Worm (Caenorhabditis elegans) whole organism, L4 larva: ENCODE results near the gene T07A9.12.

Source experiments
- F37D6.2 ChIP-seq: sonication (generic microtip); optimal IDR thresholded peaks from 2 replicates; lab custom pipeline; 2016; ENCODE audit warnings: mild to moderate bottlenecking, missing genetic modification characterization, missing compliant biosample characterization
- F49E8.2 ChIP-seq: sonication (generic microtip); optimal IDR thresholded peaks from 2 replicates; lab custom pipeline; 2016; ENCODE audit warnings: missing compliant biosample characterization, mild to moderate bottlenecking, missing genetic modification characterization, borderline replicate concordance
- T20F7.1 ChIP-seq: fragments of 200-800 bp; sonication (Bioruptor generic); optimal IDR thresholded peaks from 2 replicates; lab custom pipeline; 2018; ENCODE audit warnings: mild to moderate bottlenecking, missing genetic modification characterization, missing compliant biosample characterization
- Y48G9A.11 ChIP-seq: fragments of 200-800 bp; sonication (Bioruptor generic); IDR thresholded peaks from 2 replicates; pipeline ENCODE4 v1.3.6; 2022; ENCODE audit warnings: missing genetic modification reagents, missing genetic modification characterization, missing compliant biosample characterization
- Y75B8A.6 ChIP-seq: fragments of 200-800 bp; sonication (Bioruptor generic); IDR thresholded peaks from 2 replicates; pipeline ENCODE4 v1.3.6; 2022; ENCODE audit warnings: missing genetic modification reagents, missing genetic modification characterization, missing compliant biosample characterization
- ZK337.2 ChIP-seq: fragments of 200-800 bp; sonication (Bioruptor generic); IDR thresholded peaks from 2 replicates; pipeline ENCODE4 v1.3.6; 2022; ENCODE audit warnings: missing genetic modification reagents, missing genetic modification characterization, missing compliant biosample characterization
- ceh-20 ChIP-seq: fragments of 200-800 bp; sonication (Bioruptor generic); IDR thresholded peaks from 2 replicates; pipeline ENCODE4 v1.3.6; 2022; ENCODE audit warnings: missing genetic modification reagents, missing genetic modification characterization, missing compliant biosample characterization
- ceh-28 ChIP-seq: fragments of 150-350 bp; optimal IDR thresholded peaks from 2 replicates; lab custom pipeline; 2014; ENCODE audit warnings: missing biosample characterization, missing genetic modification reagents, missing genetic modification characterization
- ceh-62 ChIP-seq: sonication (generic microtip); optimal IDR thresholded peaks from 2 replicates; lab custom pipeline; 2017; ENCODE audit warnings: missing biosample characterization, missing genetic modification characterization
- ceh-82 ChIP-seq: sonication (generic microtip); optimal IDR thresholded peaks from 2 replicates; lab custom pipeline; 2017; ENCODE audit warnings: missing biosample characterization, missing genetic modification characterization
- daf-12 ChIP-seq: fragments of 150-350 bp; optimal IDR thresholded peaks from 2 replicates; lab custom pipeline; 2014; ENCODE audit warnings: missing biosample characterization, missing genetic modification reagents, missing genetic modification characterization
- daf-16 ChIP-seq, 3 experiments: sonication (generic microtip); optimal IDR thresholded peaks; 2 replicates each; lab custom pipeline; 2016 to 2017; ENCODE audit warnings: missing genetic modification characterization in 3 of 3, missing genetic modification reagents in 3 of 3, mild to moderate bottlenecking in 2 of 3, missing compliant biosample characterization in 2 of 3, missing biosample characterization in 1 of 3, moderate library complexity in 1 of 3
- dmd-6 ChIP-seq: fragments of 200-800 bp; sonication (Bioruptor generic); IDR thresholded peaks from 2 replicates; pipeline ENCODE4 v1.3.6; 2022; ENCODE audit warnings: missing genetic modification reagents, missing genetic modification characterization, missing compliant biosample characterization
- duxl-1 ChIP-seq: sonication (generic microtip); optimal IDR thresholded peaks from 2 replicates; lab custom pipeline; 2016; ENCODE audit warnings: mild to moderate bottlenecking, missing genetic modification characterization, moderate library complexity, missing compliant biosample characterization; ENCODE audit not compliant: poor library complexity
- dve-1 ChIP-seq: sonication (generic microtip); optimal IDR thresholded peaks from 2 replicates; lab custom pipeline; 2017; ENCODE audit warnings: antibody characterized with exemption, mild to moderate bottlenecking, missing genetic modification characterization, missing compliant biosample characterization; ENCODE audit not compliant: insufficient read depth
- egl-43 ChIP-seq: fragments of 200-800 bp; sonication (Bioruptor generic); IDR thresholded peaks from 2 replicates; pipeline ENCODE4 v1.3.6; 2022; ENCODE audit warnings: missing genetic modification reagents, missing genetic modification characterization, missing compliant biosample characterization
- fos-1 ChIP-seq: fragments of 150-350 bp; optimal IDR thresholded peaks from 2 replicates; lab custom pipeline; 2014; ENCODE audit warnings: missing biosample characterization, missing genetic modification characterization
- hlh-11 ChIP-seq: fragments of 200-800 bp; sonication (Bioruptor generic); optimal IDR thresholded peaks from 2 replicates; lab custom pipeline; 2018; ENCODE audit warnings: mild to moderate bottlenecking, missing genetic modification characterization, missing compliant biosample characterization
- hmg-1.1 ChIP-seq: fragments of 200-800 bp; sonication (Bioruptor generic); IDR thresholded peaks from 2 replicates; pipeline ENCODE4 v1.3.6; 2022; ENCODE audit warnings: missing genetic modification reagents, missing genetic modification characterization, missing compliant biosample characterization
- lim-7 ChIP-seq: fragments of 200-800 bp; sonication (Bioruptor generic); IDR thresholded peaks from 2 replicates; pipeline ENCODE4 v1.3.6; 2022; ENCODE audit warnings: missing genetic modification characterization, missing compliant biosample characterization
- lin-1 ChIP-seq: fragments of 200-800 bp; sonication (Bioruptor generic); IDR thresholded peaks from 2 replicates; pipeline ENCODE4 v1.3.6; 2022; ENCODE audit warnings: missing genetic modification reagents, missing genetic modification characterization, missing compliant biosample characterization
- lin-13 ChIP-seq: fragments of 150-350 bp; optimal IDR thresholded peaks from 2 replicates; lab custom pipeline; 2014; ENCODE audit warnings: missing biosample characterization, missing genetic modification reagents, missing genetic modification characterization
- lin-29 ChIP-seq: fragments of 200-800 bp; sonication (Bioruptor generic); IDR thresholded peaks from 2 replicates; pipeline ENCODE4 v1.3.6; 2022; ENCODE audit warnings: missing genetic modification reagents, missing genetic modification characterization, missing compliant biosample characterization
- lir-3 ChIP-seq: sonication (generic microtip); optimal IDR thresholded peaks from 2 replicates; lab custom pipeline; 2016; ENCODE audit warnings: mild to moderate bottlenecking, missing genetic modification characterization, missing compliant biosample characterization
- mdt-29 ChIP-seq: fragments of 200-800 bp; sonication (Bioruptor generic); IDR thresholded peaks from 2 replicates; pipeline ENCODE4 v1.3.6; 2022; ENCODE audit warnings: missing genetic modification reagents, missing genetic modification characterization, missing compliant biosample characterization
- mes-2 ChIP-seq: sonication (generic microtip); optimal IDR thresholded peaks from 2 replicates; lab custom pipeline; 2016; ENCODE audit warnings: missing genotype, mild to moderate bottlenecking, missing genetic modification characterization, missing compliant biosample characterization; ENCODE audit not compliant: poor library complexity, severe bottlenecking
- mxl-3 ChIP-seq: fragments of 200-800 bp; sonication (Bioruptor generic); optimal IDR thresholded peaks from 2 replicates; lab custom pipeline; 2018; ENCODE audit warnings: mild to moderate bottlenecking, missing genetic modification characterization, missing compliant biosample characterization
- nhr-111 ChIP-seq: fragments of 200-800 bp; sonication (Bioruptor generic); optimal IDR thresholded peaks from 2 replicates; lab custom pipeline; 2018; ENCODE audit warnings: mild to moderate bottlenecking, missing genetic modification characterization, missing compliant biosample characterization
- nhr-237 ChIP-seq: sonication (generic microtip); optimal IDR thresholded peaks from 2 replicates; lab custom pipeline; 2017; ENCODE audit warnings: missing biosample characterization, missing genetic modification characterization
- nhr-25 ChIP-seq: sonication (generic microtip); optimal IDR thresholded peaks from 2 replicates; lab custom pipeline; 2017; ENCODE audit warnings: missing genetic modification characterization, mild to moderate bottlenecking, missing compliant biosample characterization, antibody characterized with exemption, moderate library complexity, borderline replicate concordance; ENCODE audit not compliant: insufficient read depth
- nhr-28 ChIP-seq: fragments of 150-350 bp; optimal IDR thresholded peaks from 2 replicates; lab custom pipeline; 2014; ENCODE audit warnings: missing biosample characterization, missing genetic modification characterization
- nhr-42 ChIP-seq: fragments of 200-800 bp; sonication (Bioruptor generic); IDR thresholded peaks from 2 replicates; pipeline ENCODE4 v1.3.6; 2022; ENCODE audit warnings: missing genetic modification characterization, missing compliant biosample characterization
- nhr-48 ChIP-seq: sonication (generic microtip); optimal IDR thresholded peaks from 2 replicates; lab custom pipeline; 2016; ENCODE audit warnings: mild to moderate bottlenecking, missing genetic modification characterization, missing compliant biosample characterization
- nhr-6 ChIP-seq: fragments of 150-350 bp; optimal IDR thresholded peaks from 2 replicates; lab custom pipeline; 2014; ENCODE audit warnings: missing biosample characterization, missing genetic modification characterization
- nhr-76 ChIP-seq: fragments of 150-350 bp; optimal IDR thresholded peaks from 2 replicates; lab custom pipeline; 2014; ENCODE audit warnings: missing biosample characterization, missing genetic modification characterization
- nhr-77 ChIP-seq: fragments of 150-350 bp; optimal IDR thresholded peaks from 2 replicates; lab custom pipeline; 2014; ENCODE audit warnings: missing biosample characterization, missing genetic modification characterization
- pqm-1 ChIP-seq: sonication (generic microtip); optimal IDR thresholded peaks from 2 replicates; lab custom pipeline; 2017; ENCODE audit warnings: missing biosample characterization, missing genetic modification characterization
- rbr-2 ChIP-seq: sonication (generic microtip); optimal IDR thresholded peaks from 2 replicates; lab custom pipeline; 2016; ENCODE audit warnings: missing genotype, missing genetic modification characterization, missing compliant biosample characterization
- saeg-2 ChIP-seq: fragments of 200-800 bp; sonication (Bioruptor generic); IDR thresholded peaks from 2 replicates; pipeline ENCODE4 v1.3.6; 2022; ENCODE audit warnings: missing genetic modification reagents, missing genetic modification characterization, missing compliant biosample characterization
- sdz-12 ChIP-seq: fragments of 200-800 bp; sonication (Bioruptor generic); optimal IDR thresholded peaks from 2 replicates; lab custom pipeline; 2018; ENCODE audit warnings: mild to moderate bottlenecking, missing genetic modification characterization, missing compliant biosample characterization
- skn-1 ChIP-seq: fragments of 150-350 bp; optimal IDR thresholded peaks from 2 replicates; lab custom pipeline; 2014; ENCODE audit warnings: missing biosample characterization, missing genetic modification characterization
- snpc-1.2 ChIP-seq: fragments of 200-800 bp; sonication (Bioruptor generic); IDR thresholded peaks from 2 replicates; pipeline ENCODE4 v1.3.6; 2022; ENCODE audit warnings: missing genetic modification reagents, missing genetic modification characterization, missing compliant biosample characterization
- snpc-4 ChIP-seq: fragments of 150-350 bp; optimal IDR thresholded peaks from 2 replicates; lab custom pipeline; 2014; ENCODE audit warnings: missing biosample characterization, missing genetic modification characterization
- spr-3 ChIP-seq: fragments of 200-800 bp; sonication (Bioruptor generic); optimal IDR thresholded peaks from 2 replicates; lab custom pipeline; 2018; ENCODE audit warnings: mild to moderate bottlenecking, missing genetic modification characterization, missing compliant biosample characterization
- tra-1 ChIP-seq: fragments of 200-800 bp; sonication (Bioruptor generic); IDR thresholded peaks from 2 replicates; pipeline ENCODE4 v1.3.6; 2022; ENCODE audit warnings: missing genetic modification reagents, missing genetic modification characterization, missing compliant biosample characterization
- zip-11 ChIP-seq: fragments of 200-800 bp; sonication (Bioruptor generic); IDR thresholded peaks from 2 replicates; pipeline ENCODE4 v1.3.6; 2022; ENCODE audit warnings: missing genetic modification characterization, missing compliant biosample characterization
- zip-2 ChIP-seq: fragments of 150-350 bp; optimal IDR thresholded peaks from 2 replicates; lab custom pipeline; 2014; ENCODE audit warnings: missing biosample characterization, missing genetic modification characterization
- ztf-7 ChIP-seq: fragments of 150-350 bp; optimal IDR thresholded peaks from 2 replicates; lab custom pipeline; 2014; ENCODE audit warnings: missing biosample characterization, missing genetic modification characterization

The T07A9.12 gene

ce11 chrIV:440509-440908 lies 29.8 kb downstream of the T07A9.12 start, which contains the start of gene hum-8 (continued):
- no peak for TF ChIP-seq duxl-1 (tag; lab: Kevin White, UChicago)
- TF ChIP-seq lin-1 (GFP tag; lab: Robert Waterston, UW) = no peak
- no peak for TF ChIP-seq nhr-111 (GFP tag; lab: Kevin White, UChicago)
- no peak for TF ChIP-seq mxl-3 (GFP tag; lab: Kevin White, UChicago)
- no peak for TF ChIP-seq snpc-4 (tag; lab: Kevin White, UChicago)
- TF ChIP-seq nhr-76 (tag; lab: Kevin White, UChicago) = no peak
- TF ChIP-seq spr-3 (GFP tag; lab: Kevin White, UChicago) = no peak
- no peak for TF ChIP-seq egl-43
- no peak for TF ChIP-seq lin-13 (GFP tag; lab: Kevin White, UChicago)
- no peak for TF ChIP-seq ceh-28 (tag; lab: Kevin White, UChicago)
- no peak for TF ChIP-seq sdz-12 (GFP tag; lab: Kevin White, UChicago)
- no peak for TF ChIP-seq daf-16 (GFP tag; optimal IDR thresholded peaks at IDR 0.05; lab: Kevin White, UChicago)
- peak; percentile 91 for TF ChIP-seq daf-16 (tag; optimal IDR thresholded peaks at IDR 0.05; lab: Kevin White, UChicago)
- TF ChIP-seq rbr-2 = no peak
- TF ChIP-seq nhr-6 = no peak

ce11 chrIV:443622-444021 lies 33.0 kb downstream of the T07A9.12 start, which contains the start of gene mrpl-55:
Gene mrpl-55 (plus strand): TSS chrIV:443985.
- TF ChIP-seq ceh-28 (tag; lab: Kevin White, UChicago) = peak; percentile 6
- TF ChIP-seq spr-3 (GFP tag; lab: Kevin White, UChicago) = no peak
- TF ChIP-seq dve-1 (tag; lab: Kevin White, UChicago) = peak; percentile 83
- no peak for TF ChIP-seq nhr-76 (tag; lab: Kevin White, UChicago)
- peak; percentile 56 for TF ChIP-seq F37D6.2
- no peak for TF ChIP-seq skn-1 (tag; lab: Kevin White, UChicago)
- peak; percentile 62 for TF ChIP-seq hlh-11 (tag; lab: Kevin White, UChicago)
- peak; percentile 82 for TF ChIP-seq rbr-2
- no peak for TF ChIP-seq sdz-12 (GFP tag; lab: Kevin White, UChicago)
- no peak for TF ChIP-seq F49E8.2 (tag; lab: Kevin White, UChicago)
- no peak for TF ChIP-seq ceh-62 (tag; lab: Kevin White, UChicago)
- peak; percentile 81 for TF ChIP-seq T20F7.1
- TF ChIP-seq ZK337.2 (GFP tag; lab: Robert Waterston, UW) = no peak
- peak; percentile 72 for TF ChIP-seq lin-29 (GFP tag; lab: Robert Waterston, UW)
- peak; percentile 24 for TF ChIP-seq nhr-25
- TF ChIP-seq ztf-7 (tag; lab: Kevin White, UChicago) = peak; percentile 31
- no peak for TF ChIP-seq lim-7
- no peak for TF ChIP-seq fos-1 (tag; lab: Kevin White, UChicago)
- TF ChIP-seq zip-2 (tag; lab: Kevin White, UChicago) = no peak
- no peak for TF ChIP-seq zip-11 (GFP tag; lab: Robert Waterston, UW)
- TF ChIP-seq ceh-82 (tag; lab: Kevin White, UChicago) = no peak
- no peak for TF ChIP-seq nhr-237 (tag; lab: Kevin White, UChicago)
- TF ChIP-seq pqm-1 (tag; lab: Kevin White, UChicago) = no peak
- peak; percentile 94 for TF ChIP-seq mes-2 (tag; lab: Kevin White, UChicago)
- TF ChIP-seq Y75B8A.6 (GFP tag; lab: Robert Waterston, UW) = no peak
- no peak for TF ChIP-seq nhr-42
- no peak for TF ChIP-seq lin-1 (GFP tag; lab: Robert Waterston, UW)
- TF ChIP-seq dmd-6 (GFP tag; lab: Robert Waterston, UW) = peak; percentile 46
- TF ChIP-seq daf-12 (tag; lab: Kevin White, UChicago) = no peak
- TF ChIP-seq hmg-1.1 = peak; percentile 71
- TF ChIP-seq nhr-77 (tag; lab: Kevin White, UChicago) = peak; percentile 77
- TF ChIP-seq nhr-6 = no peak
- no peak for TF ChIP-seq saeg-2 (GFP tag; lab: Robert Waterston, UW)
- peak; percentile 76 for TF ChIP-seq nhr-28
- TF ChIP-seq nhr-48 = peak; percentile 11
- no peak for TF ChIP-seq mdt-29
- no peak for TF ChIP-seq lir-3
- TF ChIP-seq snpc-1.2 (GFP tag; lab: Robert Waterston, UW) = 0 out of 2 replicates have a peak, but pooled peaks have one; percentile 32
- no peak for TF ChIP-seq Y48G9A.11
- TF ChIP-seq ceh-20 (GFP tag; lab: Robert Waterston, UW) = 0 out of 2 replicates have a peak, but pooled peaks have one; percentile 60
- peak; percentile 80 for TF ChIP-seq lin-13 (GFP tag; lab: Kevin White, UChicago)
- no peak for TF ChIP-seq tra-1 (GFP tag; lab: Robert Waterston, UW)
